Fruit fly (Drosophila melanogaster) whole organism, wandering third instar larva: Measurements from ENCODE around the gene lectin-28C.
A peak's percentile ranks its signal among the peaks of the same experiment; 100 is the strongest.

Experiments
- Hnf4 ChIP-seq: fragments of 200-800 bp; sonication (Bioruptor generic); optimal IDR thresholded peaks from 2 replicates; lab custom pipeline; 2016; ENCODE audit warnings: missing biosample characterization, mild to moderate bottlenecking, missing genetic modification characterization
- ey ChIP-seq: fragments of 200-800 bp; sonication (Bioruptor generic); optimal IDR thresholded peaks from 2 replicates; lab custom pipeline; 2016; ENCODE audit warnings: missing biosample characterization, missing genetic modification characterization
- jim ChIP-seq: fragments of 175-275, 200-325 bp; sonication (Bioruptor generic); optimal IDR thresholded peaks from 2 replicates; lab custom pipeline; 2016; ENCODE audit warnings: missing biosample characterization, mild to moderate bottlenecking, missing genetic modification characterization
- usp ChIP-seq: fragments of >200 bp; optimal IDR thresholded peaks from 2 replicates; lab custom pipeline; 2017; ENCODE audit warnings: missing biosample characterization, missing genetic modification characterization

The lectin-28C gene

dm6 chr2L:7909327-7909804 is 52.5 kb downstream of the lectin-28C start (continued):
- peak; percentile 60 for TF ChIP-seq ey (GFP tag; lab: Kevin White, UChicago)
- TF ChIP-seq Hnf4 (GFP tag; lab: Kevin White, UChicago): peak; percentile 30
- TF ChIP-seq usp (GFP tag; lab: Kevin White, UChicago): no peak
- peak; percentile 94 for TF ChIP-seq jim
